Worm (Caenorhabditis elegans): ENCODE results near the gene C07B5.4.

- TF ChIP-seq him-1 (tag; optimal IDR thresholded peaks at IDR 0.05) (no peak), W03F9.2 (tag; optimal IDR thresholded peaks at IDR 0.05) (no peak)
Measured at ce11 chrX:9553095-9553494, 23.6 kb downstream of the C07B5.4 start.

Data from whole organism, L4/young adult.